Worm (Caenorhabditis elegans) whole organism, mixed stage, embryonic: ENCODE measurements around the gene C06C3.3.

Experiments used
- M03D4.4 ChIP-seq: sonication (generic microtip); optimal IDR thresholded peaks from 2 replicates; lab custom pipeline; 2017; ENCODE audit warnings: mild to moderate bottlenecking, missing genetic modification characterization, missing compliant biosample characterization
- bed-3 ChIP-seq: fragments of 200-800 bp; sonication (Bioruptor generic); optimal IDR thresholded peaks from 3 replicates; lab custom pipeline; 2018; ENCODE audit warnings: mild to moderate bottlenecking, missing genetic modification characterization, moderate library complexity, missing compliant biosample characterization
- blmp-1 ChIP-seq: fragments of 150-350 bp; optimal IDR thresholded peaks from 2 replicates; lab custom pipeline; 2014; ENCODE audit warnings: missing biosample characterization, missing genetic modification characterization
- ceh-39 ChIP-seq: fragments of 150-350 bp; optimal IDR thresholded peaks from 2 replicates; lab custom pipeline; 2014; ENCODE audit warnings: missing biosample characterization, missing genetic modification characterization
- ceh-43 ChIP-seq: fragments of 200-800 bp; sonication (Bioruptor generic); optimal IDR thresholded peaks from 2 replicates; lab custom pipeline; 2018; ENCODE audit warnings: mild to moderate bottlenecking, missing genetic modification characterization, moderate library complexity, missing compliant biosample characterization
- ceh-83 ChIP-seq: fragments of 200-800 bp; sonication (Bioruptor generic); optimal IDR thresholded peaks from 2 replicates; lab custom pipeline; 2018; ENCODE audit warnings: mild to moderate bottlenecking, missing genetic modification characterization, missing compliant biosample characterization
- ces-1 ChIP-seq: fragments of 150-350 bp; optimal IDR thresholded peaks from 2 replicates; lab custom pipeline; 2014; ENCODE audit warnings: missing biosample characterization, missing genetic modification reagents, missing genetic modification characterization
- cnd-1 ChIP-seq: fragments of 200-800 bp; sonication (Bioruptor generic); optimal IDR thresholded peaks from 2 replicates; lab custom pipeline; 2018; ENCODE audit warnings: mild to moderate bottlenecking, missing genetic modification characterization, missing compliant biosample characterization
- drap-1 ChIP-seq: fragments of 200-800 bp; sonication (Bioruptor generic); optimal IDR thresholded peaks from 3 replicates; lab custom pipeline; 2018; ENCODE audit warnings: mild to moderate bottlenecking, missing genetic modification characterization, missing compliant biosample characterization
- elt-1 ChIP-seq: sonication (generic microtip); optimal IDR thresholded peaks from 2 replicates; lab custom pipeline; 2017; ENCODE audit warnings: missing genetic modification characterization, mild to moderate bottlenecking, missing compliant biosample characterization, antibody characterized with exemption, moderate library complexity, borderline replicate concordance; ENCODE audit not compliant: insufficient read depth
- elt-3 ChIP-seq: fragments of 150-350 bp; optimal IDR thresholded peaks from 2 replicates; lab custom pipeline; 2014; ENCODE audit warnings: missing biosample characterization, missing genetic modification characterization
- flh-1 ChIP-seq: fragments of 200-800 bp; sonication (Bioruptor generic); optimal IDR thresholded peaks from 2 replicates; lab custom pipeline; 2018; ENCODE audit warnings: mild to moderate bottlenecking, missing genetic modification characterization, moderate library complexity, missing compliant biosample characterization
- ham-2 ChIP-seq: fragments of 200-800 bp; sonication (Bioruptor generic); optimal IDR thresholded peaks from 2 replicates; lab custom pipeline; 2018; ENCODE audit warnings: mild to moderate bottlenecking, missing genetic modification characterization, missing compliant biosample characterization
- hlh-1 ChIP-seq: fragments of 150-350 bp; optimal IDR thresholded peaks from 2 replicates; lab custom pipeline; 2014; ENCODE audit warnings: missing biosample characterization, missing genetic modification reagents, missing genetic modification characterization
- lin-13 ChIP-seq: fragments of 150-350 bp; optimal IDR thresholded peaks from 2 replicates; lab custom pipeline; 2014; ENCODE audit warnings: missing biosample characterization, missing genetic modification characterization
- lin-32 ChIP-seq: fragments of 200-800 bp; sonication (Bioruptor generic); optimal IDR thresholded peaks from 2 replicates; lab custom pipeline; 2018; ENCODE audit warnings: mild to moderate bottlenecking, missing genetic modification characterization, missing compliant biosample characterization
- lsy-2 ChIP-seq: fragments of 150-350 bp; optimal IDR thresholded peaks from 2 replicates; lab custom pipeline; 2014; ENCODE audit warnings: missing biosample characterization, missing genetic modification characterization
- mep-1 ChIP-seq: fragments of 150-350 bp; optimal IDR thresholded peaks from 2 replicates; lab custom pipeline; 2017; ENCODE audit warnings: missing biosample characterization, missing genetic modification reagents, missing genetic modification characterization, inconsistent platforms
- mls-2 ChIP-seq: sonication (generic microtip); optimal IDR thresholded peaks from 2 replicates; lab custom pipeline; 2016; ENCODE audit warnings: mild to moderate bottlenecking, missing genetic modification characterization, moderate library complexity, missing compliant biosample characterization
- nhr-12 ChIP-seq: fragments of 150-350 bp; optimal IDR thresholded peaks from 2 replicates; lab custom pipeline; 2014; ENCODE audit warnings: missing biosample characterization, missing genetic modification characterization
- nhr-2 ChIP-seq: fragments of 150-350 bp; optimal IDR thresholded peaks from 2 replicates; lab custom pipeline; 2014; ENCODE audit warnings: missing biosample characterization, missing genetic modification characterization
- nhr-28 ChIP-seq: fragments of 150-350 bp; optimal IDR thresholded peaks from 2 replicates; lab custom pipeline; 2014; ENCODE audit warnings: missing biosample characterization, missing genetic modification characterization
- nhr-76 ChIP-seq: sonication (generic microtip); optimal IDR thresholded peaks from 2 replicates; lab custom pipeline; 2017; ENCODE audit warnings: missing biosample characterization, missing genetic modification characterization
- pha-4 ChIP-seq: fragments of 150-350 bp; optimal IDR thresholded peaks from 2 replicates; lab custom pipeline; 2018; ENCODE audit warnings: missing biosample characterization, missing genetic modification reagents, missing genetic modification characterization
- sem-2 ChIP-seq: fragments of 200-800 bp; sonication (Bioruptor generic); optimal IDR thresholded peaks from 2 replicates; lab custom pipeline; 2018; ENCODE audit warnings: mild to moderate bottlenecking, missing genetic modification characterization, missing compliant biosample characterization
- sptf-1 ChIP-seq: sonication (generic microtip); optimal IDR thresholded peaks from 2 replicates; lab custom pipeline; 2017; ENCODE audit warnings: mild to moderate bottlenecking, missing genetic modification characterization, moderate library complexity, missing compliant biosample characterization
- tbx-8 ChIP-seq: fragments of 200-800 bp; sonication (Bioruptor generic); optimal IDR thresholded peaks from 2 replicates; lab custom pipeline; 2018; ENCODE audit warnings: mild to moderate bottlenecking, missing genetic modification characterization, moderate library complexity, missing compliant biosample characterization
- unc-120 ChIP-seq: sonication (generic microtip); optimal IDR thresholded peaks from 2 replicates; lab custom pipeline; 2017; ENCODE audit warnings: missing genetic modification characterization, missing compliant biosample characterization; ENCODE audit not compliant: poor library complexity, severe bottlenecking
- unc-39 ChIP-seq: fragments of 150-350 bp; optimal IDR thresholded peaks from 2 replicates; lab custom pipeline; 2014; ENCODE audit warnings: missing biosample characterization, missing genetic modification characterization
- zip-8 ChIP-seq: fragments of 150-350 bp; optimal IDR thresholded peaks from 2 replicates; lab custom pipeline; 2014; ENCODE audit warnings: missing biosample characterization, missing genetic modification characterization
- ztf-11 ChIP-seq: fragments of 150-350 bp; optimal IDR thresholded peaks from 2 replicates; lab custom pipeline; 2014; ENCODE audit warnings: missing biosample characterization, missing genetic modification characterization

C06C3.3 gene

DNA sequence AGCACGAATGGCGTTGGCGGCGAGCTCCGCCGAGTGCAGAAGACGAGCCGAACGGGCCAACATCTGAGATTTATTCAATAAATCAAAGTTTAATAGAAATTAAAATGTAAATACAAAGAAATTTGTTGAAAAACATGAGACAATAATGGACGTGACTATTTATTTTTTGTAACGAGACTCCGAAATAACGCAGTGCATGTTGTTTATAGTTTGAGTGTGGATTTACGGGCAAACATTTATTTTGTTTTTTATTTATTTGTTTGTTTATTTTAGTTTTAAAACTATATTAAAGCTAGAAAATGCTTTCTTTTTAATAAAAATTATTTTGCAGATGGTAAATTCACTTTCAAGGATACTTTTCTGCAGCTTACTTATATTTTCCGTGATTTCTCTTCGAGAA, 19.6 kb downstream of the C06C3.3 start, which contains the start of the genes sdhb-1 and cup-15:
sdhb-1 (minus strand) TSS at position 63 of the 400 bp plus-strand sequence.
cup-15 (plus strand) TSS at position 332 of the 400 bp plus-strand sequence.
- no peak for TF ChIP-seq ztf-11 (tag; lab: Kevin White, UChicago)
- TF ChIP-seq elt-1 (tag; lab: Kevin White, UChicago) = no peak
- TF ChIP-seq ceh-39 (tag; lab: Kevin White, UChicago) = no peak
- no peak for TF ChIP-seq nhr-28
- no peak for TF ChIP-seq blmp-1
- no peak for TF ChIP-seq lin-32 (GFP tag; lab: Kevin White, UChicago)
- TF ChIP-seq unc-120 = no peak
- TF ChIP-seq cnd-1 (tag; lab: Kevin White, UChicago) = no peak
- TF ChIP-seq ham-2 = no peak
- TF ChIP-seq ceh-83 (GFP tag; lab: Kevin White, UChicago) = no peak
- no peak for TF ChIP-seq mls-2 (tag; lab: Kevin White, UChicago)
- TF ChIP-seq drap-1 (GFP tag; lab: Kevin White, UChicago) = no peak
- TF ChIP-seq ceh-43 (GFP tag; lab: Kevin White, UChicago) = no peak
- TF ChIP-seq lsy-2 (tag; lab: Kevin White, UChicago) = no peak
- no peak for TF ChIP-seq lin-13 (tag; lab: Kevin White, UChicago)
- TF ChIP-seq pha-4 (tag; lab: Kevin White, UChicago) = no peak
- TF ChIP-seq nhr-76 (tag; lab: Kevin White, UChicago) = no peak
- TF ChIP-seq hlh-1 = no peak
- TF ChIP-seq, all 35 proteins: peak for 0

DNA sequence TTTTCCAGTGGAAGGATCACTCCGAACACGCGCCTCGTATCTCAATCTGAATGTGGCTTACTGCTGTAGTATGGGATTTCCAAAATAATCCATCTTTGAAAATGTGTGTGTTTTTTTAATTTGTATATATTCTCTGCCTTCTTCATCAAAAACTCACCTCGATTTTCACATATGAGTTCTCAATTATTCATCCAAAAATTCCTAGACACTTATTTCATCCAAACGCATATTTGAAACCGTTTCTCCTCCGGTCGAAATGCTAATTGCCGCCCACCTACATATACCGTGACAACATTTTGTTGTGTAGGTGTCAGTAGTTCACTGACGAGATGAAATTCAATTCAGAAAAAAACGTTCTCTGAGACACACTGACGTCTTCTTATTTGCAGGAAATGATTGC, 24.8 kb downstream of the C06C3.3 start:
- TF ChIP-seq flh-1 (GFP tag; lab: Kevin White, UChicago) (no peak), nhr-12 (no peak), sptf-1 (tag; lab: Kevin White, UChicago) (no peak), mep-1 (tag; lab: Kevin White, UChicago) (no peak), elt-3 (tag; lab: Kevin White, UChicago) (no peak), nhr-76 (tag; lab: Kevin White, UChicago) (no peak), drap-1 (GFP tag; lab: Kevin White, UChicago) (no peak), ceh-83 (GFP tag; lab: Kevin White, UChicago) (no peak), nhr-28 (no peak), mls-2 (tag; lab: Kevin White, UChicago) (no peak), sem-2 (GFP tag; lab: Kevin White, UChicago) (no peak), unc-120 (no peak), pha-4 (tag; lab: Kevin White, UChicago) (no peak), tbx-8 (GFP tag; lab: Kevin White, UChicago) (no peak), elt-1 (tag; lab: Kevin White, UChicago) (no peak), cnd-1 (tag; lab: Kevin White, UChicago) (no peak), ces-1 (GFP tag; lab: Kevin White, UChicago) (no peak), bed-3 (GFP tag; lab: Kevin White, UChicago) (no peak), blmp-1 (no peak), zip-8 (tag; lab: Kevin White, UChicago) (no peak)

DNA sequence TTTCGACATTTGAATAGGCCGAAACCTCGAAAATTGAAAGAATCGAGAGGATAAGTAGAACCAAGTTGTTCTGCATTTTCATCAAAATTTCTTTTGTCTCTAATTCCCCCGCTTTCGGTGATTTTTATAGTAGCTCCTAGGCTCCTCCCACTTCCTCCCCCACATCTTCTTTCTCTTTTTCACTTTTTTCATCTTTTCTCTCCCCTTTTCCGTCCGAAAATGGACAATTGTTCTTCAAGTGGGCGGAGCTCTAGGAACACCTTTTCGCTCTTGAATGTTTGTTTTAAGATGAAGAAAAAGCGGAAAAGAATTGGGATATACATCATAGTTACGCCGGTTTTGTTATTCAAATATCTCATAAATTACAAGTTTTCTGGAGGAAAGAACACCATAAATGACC, 25.8 kb downstream of the C06C3.3 start, which contains the start of gene F42A8.1:
F42A8.1 (minus strand) TSS at position 101 of the 400 bp plus-strand sequence.
- TF ChIP-seq ces-1 (GFP tag; lab: Kevin White, UChicago) = no peak
- no peak for TF ChIP-seq mep-1 (tag; lab: Kevin White, UChicago)
- no peak for TF ChIP-seq sptf-1 (tag; lab: Kevin White, UChicago)
- TF ChIP-seq tbx-8 (GFP tag; lab: Kevin White, UChicago) = no peak
- no peak for TF ChIP-seq unc-39 (tag; lab: Kevin White, UChicago)
- no peak for TF ChIP-seq flh-1 (GFP tag; lab: Kevin White, UChicago)
- TF ChIP-seq lin-32 (GFP tag; lab: Kevin White, UChicago) = no peak
- TF ChIP-seq zip-8 (tag; lab: Kevin White, UChicago) = no peak
- no peak for TF ChIP-seq blmp-1
- TF ChIP-seq drap-1 (GFP tag; lab: Kevin White, UChicago) = no peak
- TF ChIP-seq nhr-2 (tag; lab: Kevin White, UChicago) = no peak
- TF ChIP-seq nhr-28 = no peak
- TF ChIP-seq mls-2 (tag; lab: Kevin White, UChicago) = no peak
- TF ChIP-seq lsy-2 (tag; lab: Kevin White, UChicago) = no peak
- TF ChIP-seq elt-3 (tag; lab: Kevin White, UChicago) = no peak
- TF ChIP-seq nhr-76 (tag; lab: Kevin White, UChicago) = no peak
- TF ChIP-seq M03D4.4 = no peak

DNA sequence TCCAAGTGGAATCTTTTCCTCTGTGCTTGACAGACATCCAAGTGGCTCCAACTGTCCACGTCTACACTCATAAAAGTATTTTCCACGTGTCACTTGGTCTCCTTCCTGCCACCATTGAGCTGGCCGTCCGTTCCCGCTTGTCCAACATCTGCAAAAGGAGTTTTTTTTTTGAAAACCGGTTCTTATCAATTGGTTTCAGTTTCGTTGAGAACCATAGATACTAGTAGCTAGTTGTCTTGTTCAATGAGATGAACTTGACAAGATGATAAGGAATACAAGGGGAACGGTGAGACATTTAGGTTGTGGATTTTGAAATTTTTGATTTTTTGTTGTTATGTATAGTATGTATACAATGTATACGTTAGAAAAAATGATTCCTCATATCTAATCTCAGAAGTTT, 26.5 kb downstream of the C06C3.3 start:
- TF ChIP-seq hlh-1 = no peak
- TF ChIP-seq nhr-12 = no peak
- no peak for TF ChIP-seq lsy-2 (tag; lab: Kevin White, UChicago)
- no peak for TF ChIP-seq flh-1 (GFP tag; lab: Kevin White, UChicago)
